Fruit fly (Drosophila melanogaster) Kc167 (cell line): ENCODE data around the gene Trxr1.

Source experiments
- Myc ChIP-seq: fragments of >200 bp; optimal IDR thresholded peaks from 2 replicates; lab custom pipeline; 2017; ENCODE audit warnings: missing external identifiers
- Sin3A ChIP-seq: fragments of >200 bp; optimal IDR thresholded peaks from 2 replicates; lab custom pipeline; 2018; ENCODE audit warnings: missing external identifiers
- h ChIP-seq: fragments of >200 bp; optimal IDR thresholded peaks from 3 replicates; lab custom pipeline; 2018; ENCODE audit warnings: missing external identifiers
- insv ChIP-seq: fragments of >200 bp; optimal IDR thresholded peaks from 3 replicates; lab custom pipeline; 2018; ENCODE audit warnings: missing external identifiers
- psq ChIP-seq: fragments of >200 bp; optimal IDR thresholded peaks from 2 replicates; lab custom pipeline; 2017; ENCODE audit warnings: missing external identifiers
- ttk ChIP-seq: sonication (Bioruptor generic); optimal IDR thresholded peaks from 2 replicates; lab custom pipeline; 2017; ENCODE audit warnings: missing external identifiers

DNA sequence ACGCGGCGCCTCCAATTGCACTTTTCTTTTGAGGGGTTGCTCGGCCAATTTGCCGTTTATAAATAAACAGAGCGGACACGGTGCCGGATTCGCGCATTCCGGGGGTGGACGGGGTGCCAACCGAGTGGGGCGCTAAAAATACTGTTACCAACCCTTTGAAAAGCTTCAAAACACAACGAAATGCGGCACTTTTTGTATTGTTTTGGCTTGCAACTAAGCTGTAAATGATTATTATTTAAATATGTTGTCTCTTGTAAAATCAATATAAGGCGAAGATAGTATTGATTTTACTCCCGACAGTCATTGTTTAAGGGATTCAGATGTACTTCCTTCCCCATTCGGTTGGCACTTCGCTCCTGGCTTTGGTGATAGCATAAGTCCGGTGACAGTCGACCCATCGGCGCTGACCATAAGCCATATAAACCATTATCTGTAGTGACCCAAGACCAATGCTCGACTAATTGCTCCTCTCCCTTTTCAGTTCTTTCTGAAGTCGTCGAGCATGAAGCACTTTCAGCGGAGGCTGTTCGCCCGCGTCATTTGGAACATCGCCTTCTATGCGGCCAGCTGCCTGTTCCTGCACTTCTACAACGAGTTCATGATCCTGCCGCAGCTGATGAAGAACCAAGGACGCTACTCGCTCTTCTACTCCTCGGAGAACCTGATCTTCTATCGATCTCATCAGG is 31.6 kb downstream of the Trxr1 start, which contains the start of gene CG15343:
- TF ChIP-seq Myc (lab: Kevin White, UChicago) (no peak), h (no peak), psq (lab: Kevin White, UChicago) (no peak), Sin3A (lab: Kevin White, UChicago) (no peak), ttk (lab: Kevin White, UChicago) (no peak), insv (lab: Kevin White, UChicago) (no peak)
